Worm (Caenorhabditis elegans) whole organism, L1 larva: ENCODE measurements around the gene R13D11.10.

ENCODE experiments used
- C04F5.9 ChIP-seq: sonication (generic microtip); optimal IDR thresholded peaks from 2 replicates; lab custom pipeline; 2016; ENCODE audit warnings: missing genetic modification characterization, missing compliant biosample characterization
- C16A3.4 ChIP-seq: fragments of 150-350 bp; optimal IDR thresholded peaks from 2 replicates; lab custom pipeline; 2014; ENCODE audit warnings: missing biosample characterization, missing genetic modification characterization
- Y116A8C.19 ChIP-seq: sonication (generic microtip); optimal IDR thresholded peaks from 2 replicates; lab custom pipeline; 2016; ENCODE audit warnings: missing compliant biosample characterization, missing genetic modification characterization, borderline replicate concordance
- alr-1 ChIP-seq: fragments of 200-800 bp; sonication (Bioruptor generic); optimal IDR thresholded peaks from 2 replicates; lab custom pipeline; 2018; ENCODE audit warnings: borderline replicate concordance, mild to moderate bottlenecking, missing genetic modification characterization, missing compliant biosample characterization
- blmp-1 ChIP-seq: fragments of 150-350 bp; optimal IDR thresholded peaks from 2 replicates; lab custom pipeline; 2014; ENCODE audit warnings: missing biosample characterization, missing genetic modification characterization
- ceh-82 ChIP-seq, 3 experiments: fragments of 150-350 bp in 1 of 3; sonication (generic microtip) in 2 of 3; optimal IDR thresholded peaks; 2 replicates each; lab custom pipeline; 2014 to 2017; ENCODE audit warnings: missing biosample characterization in 3 of 3, missing genetic modification characterization in 3 of 3
- ces-1 ChIP-seq: fragments of 150-350 bp; optimal IDR thresholded peaks from 2 replicates; lab custom pipeline; 2014; ENCODE audit warnings: missing biosample characterization, missing genetic modification reagents, missing genetic modification characterization
- efl-1 ChIP-seq, 4 experiments: fragments of 150-350 bp; optimal IDR thresholded peaks in 3 of 4; peaks in 1 of 4; 1 replicate in 1 of 4; 2 replicates in 3 of 4; lab custom pipeline; 2014; ENCODE audit warnings: missing biosample characterization in 2 of 4, missing genetic modification characterization in 2 of 4, missing genetic modification reagents in 2 of 4
- efl-3 ChIP-seq: fragments of 200-800 bp; sonication (Bioruptor generic); optimal IDR thresholded peaks from 2 replicates; lab custom pipeline; 2018; ENCODE audit warnings: mild to moderate bottlenecking, missing genetic modification characterization, missing compliant biosample characterization
- egl-27 ChIP-seq, 2 experiments: fragments of 150-350 bp in 1 of 2; sonication (generic microtip); optimal IDR thresholded peaks; 3 replicates each; lab custom pipeline; 2017 to 2018; ENCODE audit warnings: missing biosample characterization in 2 of 2, missing genetic modification characterization in 2 of 2, missing genetic modification reagents in 2 of 2
- elt-2 ChIP-seq: sonication (generic microtip); optimal IDR thresholded peaks from 2 replicates; lab custom pipeline; 2016; ENCODE audit warnings: missing genetic modification characterization, mild to moderate bottlenecking, inconsistent platforms, missing compliant biosample characterization, missing genetic modification reagents
- elt-3 ChIP-seq, 6 experiments: fragments of 150-350 bp in 1 of 6; sonication (generic microtip); optimal IDR thresholded peaks; 2 replicates each; lab custom pipeline; 2017 to 2018; ENCODE audit warnings: missing biosample characterization in 6 of 6, missing genetic modification characterization in 6 of 6, inconsistent platforms in 1 of 6
- fkh-10 ChIP-seq: sonication (generic microtip); optimal IDR thresholded peaks from 2 replicates; lab custom pipeline; 2017; ENCODE audit warnings: missing biosample characterization, missing genetic modification reagents, missing genetic modification characterization
- fkh-4 ChIP-seq: sonication (generic microtip); optimal IDR thresholded peaks from 2 replicates; lab custom pipeline; 2016; ENCODE audit warnings: missing compliant biosample characterization, missing genetic modification characterization, borderline replicate concordance
- fkh-8 ChIP-seq: sonication (generic microtip); optimal IDR thresholded peaks from 2 replicates; lab custom pipeline; 2016; ENCODE audit warnings: mild to moderate bottlenecking, missing genetic modification characterization, missing compliant biosample characterization
- grh-1 ChIP-seq: fragments of 200-800 bp; sonication (Bioruptor generic); IDR thresholded peaks from 2 replicates; pipeline ENCODE4 v1.3.6; 2022; ENCODE audit warnings: missing genetic modification reagents, missing genetic modification characterization, missing compliant biosample characterization
- hlh-17 ChIP-seq: fragments of 200-800 bp; sonication (Bioruptor generic); optimal IDR thresholded peaks from 2 replicates; lab custom pipeline; 2018; ENCODE audit warnings: missing genetic modification characterization, mild to moderate bottlenecking, missing compliant biosample characterization, moderate library complexity, borderline replicate concordance
- hlh-4 ChIP-seq: sonication (generic microtip); optimal IDR thresholded peaks from 2 replicates; lab custom pipeline; 2016; ENCODE audit warnings: mild to moderate bottlenecking, missing genetic modification characterization, missing compliant biosample characterization
- hpl-2 ChIP-seq: fragments of 150-350 bp; optimal IDR thresholded peaks from 2 replicates; lab custom pipeline; 2014; ENCODE audit warnings: missing biosample characterization, missing genetic modification reagents, missing genetic modification characterization
- irx-1 ChIP-seq: sonication (generic microtip); optimal IDR thresholded peaks from 2 replicates; lab custom pipeline; 2016; ENCODE audit warnings: missing genetic modification characterization, missing compliant biosample characterization
- isw-1 ChIP-seq: fragments of 200-800 bp; sonication (Bioruptor generic); IDR thresholded peaks from 2 replicates; pipeline ENCODE4 v1.3.6; 2022; ENCODE audit warnings: missing genetic modification characterization, missing compliant biosample characterization
- lin-13 ChIP-seq: fragments of 150-350 bp; optimal IDR thresholded peaks from 2 replicates; lab custom pipeline; 2014; ENCODE audit warnings: missing biosample characterization, missing genetic modification reagents, missing genetic modification characterization
- lin-14 ChIP-seq: fragments of 200-800 bp; sonication (Bioruptor generic); optimal IDR thresholded peaks from 2 replicates; lab custom pipeline; 2018; ENCODE audit warnings: mild to moderate bottlenecking, missing genetic modification characterization, moderate library complexity, missing compliant biosample characterization
- lin-15B ChIP-seq: fragments of 150-350 bp; sonication (generic microtip); optimal IDR thresholded peaks from 3 replicates; lab custom pipeline; 2014; ENCODE audit warnings: missing biosample characterization, missing genetic modification characterization
- lir-3 ChIP-seq: sonication (generic microtip); optimal IDR thresholded peaks from 2 replicates; lab custom pipeline; 2016; ENCODE audit warnings: mild to moderate bottlenecking, missing genetic modification characterization, moderate library complexity, missing compliant biosample characterization; ENCODE audit not compliant: poor library complexity
- mdl-1 ChIP-seq, 2 experiments: fragments of 150-350 bp; optimal IDR thresholded peaks; 2 replicates each; lab custom pipeline; 2014 to 2017; ENCODE audit warnings: missing biosample characterization in 2 of 2, missing genetic modification characterization in 2 of 2, inconsistent platforms in 1 of 2
- mep-1 ChIP-seq: fragments of 150-350 bp; optimal IDR thresholded peaks from 2 replicates; lab custom pipeline; 2014; ENCODE audit warnings: missing biosample characterization, missing genetic modification characterization
- nhr-19 ChIP-seq: fragments of 200-800 bp; sonication (Bioruptor generic); conservative IDR thresholded peaks from 2 replicates; pipeline ENCODE4 v1.3.6; 2022; ENCODE audit warnings: missing genetic modification characterization, missing compliant biosample characterization
- nhr-20 ChIP-seq: sonication (generic microtip); optimal IDR thresholded peaks from 2 replicates; lab custom pipeline; 2016; ENCODE audit warnings: mild to moderate bottlenecking, missing genetic modification characterization, missing compliant biosample characterization
- nhr-237 ChIP-seq: fragments of 150-350 bp; optimal IDR thresholded peaks from 2 replicates; lab custom pipeline; 2014; ENCODE audit warnings: missing biosample characterization, missing genetic modification characterization
- nhr-28 ChIP-seq: fragments of 150-350 bp; optimal IDR thresholded peaks from 2 replicates; lab custom pipeline; 2014; ENCODE audit warnings: missing biosample characterization, missing genetic modification characterization
- nhr-71 ChIP-seq: sonication (generic microtip); optimal IDR thresholded peaks from 2 replicates; lab custom pipeline; 2016; ENCODE audit warnings: mild to moderate bottlenecking, missing genetic modification characterization, moderate library complexity, missing compliant biosample characterization
- nhr-76 ChIP-seq: sonication (generic microtip); optimal IDR thresholded peaks from 2 replicates; lab custom pipeline; 2017; ENCODE audit warnings: missing biosample characterization, missing genetic modification characterization
- nhr-77 ChIP-seq: fragments of 150-350 bp; optimal IDR thresholded peaks from 2 replicates; lab custom pipeline; 2014; ENCODE audit warnings: missing biosample characterization, missing genetic modification characterization
- nhr-85 ChIP-seq: sonication (generic microtip); peaks from one replicate; lab custom pipeline; 2016; ENCODE audit warnings: missing genetic modification characterization, inconsistent platforms, missing compliant biosample characterization
- pax-3 ChIP-seq: fragments of 200-800 bp; sonication (Bioruptor generic); optimal IDR thresholded peaks from 2 replicates; lab custom pipeline; 2018; ENCODE audit warnings: mild to moderate bottlenecking, missing genetic modification characterization, moderate library complexity, missing compliant biosample characterization
- rnt-1 ChIP-seq: sonication (generic microtip); optimal IDR thresholded peaks from 2 replicates; lab custom pipeline; 2016; ENCODE audit warnings: mild to moderate bottlenecking, missing genetic modification characterization, moderate library complexity, missing compliant biosample characterization
- snpc-4 ChIP-seq: fragments of 150-350 bp; optimal IDR thresholded peaks from 2 replicates; lab custom pipeline; 2014; ENCODE audit warnings: missing biosample characterization, missing genetic modification characterization
- sox-4 ChIP-seq: sonication (generic microtip); optimal IDR thresholded peaks from 2 replicates; lab custom pipeline; 2016; ENCODE audit warnings: missing genetic modification characterization, missing compliant biosample characterization
- sptf-1 ChIP-seq: fragments of 150-350 bp; optimal IDR thresholded peaks from 2 replicates; lab custom pipeline; 2014; ENCODE audit warnings: missing biosample characterization, missing genetic modification characterization
- sup-37 ChIP-seq: fragments of 200-800 bp; sonication (Bioruptor generic); optimal IDR thresholded peaks from 2 replicates; lab custom pipeline; 2018; ENCODE audit warnings: mild to moderate bottlenecking, missing genetic modification characterization, missing compliant biosample characterization
- swsn-7 ChIP-seq: sonication (generic microtip); optimal IDR thresholded peaks from 2 replicates; lab custom pipeline; 2016; ENCODE audit warnings: missing genetic modification characterization, missing compliant biosample characterization
- tlp-1 ChIP-seq: fragments of 150-350 bp; optimal IDR thresholded peaks from 2 replicates; lab custom pipeline; 2014; ENCODE audit warnings: missing biosample characterization, missing genetic modification characterization
- unc-30 ChIP-seq: sonication (generic microtip); optimal IDR thresholded peaks from 2 replicates; lab custom pipeline; 2017; ENCODE audit warnings: missing biosample characterization, missing genetic modification characterization
- zip-4 ChIP-seq: fragments of 200-800 bp; sonication (Bioruptor generic); optimal IDR thresholded peaks from 2 replicates; lab custom pipeline; 2018; ENCODE audit warnings: mild to moderate bottlenecking, missing genetic modification characterization, moderate library complexity, missing compliant biosample characterization
- ztf-11 ChIP-seq, 2 experiments: sonication (generic microtip); optimal IDR thresholded peaks; 2 replicates each; lab custom pipeline; 2016 to 2017; ENCODE audit warnings: missing genetic modification characterization in 2 of 2, missing biosample characterization in 1 of 2, missing compliant biosample characterization in 1 of 2
- ztf-4 ChIP-seq: fragments of 150-350 bp; optimal IDR thresholded peaks from 2 replicates; lab custom pipeline; 2014; ENCODE audit warnings: missing biosample characterization, missing genetic modification characterization

R13D11.10 gene

DNA sequence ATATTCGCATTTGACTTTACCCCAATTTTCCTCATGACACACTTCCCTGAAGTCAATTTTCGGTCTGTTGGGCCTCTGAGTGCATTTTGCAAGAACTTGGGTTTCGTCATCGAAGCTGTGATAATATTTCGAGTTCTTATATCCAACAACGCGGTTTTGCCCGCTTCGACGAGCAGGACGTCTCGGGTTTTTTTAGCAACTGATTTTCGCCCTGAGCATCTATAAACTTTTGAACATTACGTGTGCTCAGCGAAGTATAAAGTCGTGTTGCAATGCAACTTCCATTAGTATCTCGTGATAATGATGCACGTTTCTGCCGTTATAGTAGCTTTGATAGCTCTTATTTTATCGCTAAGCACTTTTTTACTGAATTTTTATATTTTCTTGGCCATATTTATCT, 33.0 kb downstream of the R13D11.10 start, which contains the start of gene srbc-60:
Gene srbc-60 (plus strand): TSS at position 301 of the 400 bp plus-strand sequence.
- no peak for TF ChIP-seq nhr-76 (tag; lab: Kevin White, UChicago)
- peak; percentile 18 for TF ChIP-seq fkh-8 (tag; lab: Kevin White, UChicago)

DNA sequence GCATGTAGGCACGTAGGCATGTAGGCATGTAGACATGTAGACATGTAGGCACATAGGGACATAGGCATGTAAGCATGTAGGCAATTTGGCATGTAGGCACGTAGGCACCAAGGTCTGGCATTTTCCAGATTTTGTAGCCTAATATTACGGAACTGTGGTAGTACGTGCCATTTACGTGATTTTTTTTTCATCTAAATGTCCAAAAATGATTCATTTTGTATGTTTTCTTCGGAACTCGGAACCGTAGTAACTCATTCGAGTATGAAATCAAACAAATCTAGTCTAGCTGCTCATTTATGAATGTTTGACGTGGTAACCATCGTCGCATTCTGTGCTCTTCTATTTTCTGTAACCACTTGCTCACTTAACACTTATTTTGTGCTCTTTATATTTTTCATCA, 34.7 kb downstream of the R13D11.10 start, which contains the start of gene srbc-59:
Gene srbc-59 (plus strand): TSS at position 301 of the 400 bp plus-strand sequence.
- TF ChIP-seq ztf-4 (no peak), lin-14 (no peak), hlh-4 (no peak), tlp-1 (no peak), rnt-1 (tag; lab: Kevin White, UChicago) (no peak), Y116A8C.19 (tag; lab: Kevin White, UChicago) (no peak), C16A3.4 (tag; lab: Kevin White, UChicago) (no peak)
- TF ChIP-seq, all 84 proteins: peak for 0

DNA sequence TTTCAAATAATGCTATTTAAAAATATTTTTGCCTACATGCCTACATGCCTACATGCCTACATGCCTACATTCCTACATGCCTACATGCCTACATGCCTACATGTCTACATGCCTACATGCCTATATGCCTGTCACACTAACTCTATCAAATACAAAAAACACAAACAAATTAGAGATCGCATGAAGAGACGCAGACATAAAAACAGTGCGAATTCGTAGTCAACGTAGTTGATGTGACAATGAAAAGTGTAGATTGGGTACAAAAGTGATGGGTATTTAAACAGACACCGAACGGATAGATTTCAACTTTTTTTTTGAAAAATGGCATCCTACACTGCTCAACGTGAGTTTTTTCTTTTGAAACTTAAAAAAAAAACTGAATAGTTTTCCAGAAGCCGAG, 35.7 kb downstream of the R13D11.10 start, which contains the start of gene R09E12.9:
Gene R09E12.9 (plus strand): TSS at position 316 of the 400 bp plus-strand sequence.
- no peak for TF ChIP-seq sptf-1 (tag; lab: Kevin White, UChicago)
- no peak for TF ChIP-seq ztf-11 (tag; optimal IDR thresholded peaks at IDR 0.05; lab: Kevin White, UChicago)
- no peak for TF ChIP-seq sup-37
- no peak for TF ChIP-seq lin-15B (tag; lab: Kevin White, UChicago)
- TF ChIP-seq mdl-1 (tag; optimal IDR thresholded peaks at IDR 0.05; lab: Kevin White, UChicago): no peak
- peak; percentile 69 for TF ChIP-seq nhr-20 (tag; lab: Kevin White, UChicago)
- no peak for TF ChIP-seq grh-1
- no peak for TF ChIP-seq lin-13 (GFP tag; lab: Kevin White, UChicago)
- TF ChIP-seq swsn-7 (tag; lab: Kevin White, UChicago): peak; percentile 10
- no peak for TF ChIP-seq C04F5.9 (tag; lab: Kevin White, UChicago)
- no peak for TF ChIP-seq ceh-82 (tag; optimal IDR thresholded peaks at IDR 0.05; lab: Kevin White, UChicago)
- TF ChIP-seq blmp-1 (tag; lab: Kevin White, UChicago): peak; percentile 36
- TF ChIP-seq nhr-77 (tag; lab: Kevin White, UChicago): peak; percentile 100
- no peak for TF ChIP-seq zip-4
- TF ChIP-seq efl-3 (GFP tag; lab: Kevin White, UChicago): no peak
- TF ChIP-seq nhr-71: peak; percentile 45
- TF ChIP-seq elt-2 (tag; lab: Kevin White, UChicago): no peak
- peak; percentile 40 for TF ChIP-seq nhr-19 (GFP tag; lab: Robert Waterston, UW)
- peak; percentile 37 to 39 for TF ChIP-seq efl-1 (optimal IDR thresholded peaks at IDR 0.05; lab: Kevin White, UChicago)
- peak; percentile 28 to 90 for TF ChIP-seq efl-1 (GFP tag; optimal IDR thresholded peaks at IDR 0.05 in 1 of 2; lab: Kevin White, UChicago)
- TF ChIP-seq Y116A8C.19 (tag; lab: Kevin White, UChicago): no peak
- TF ChIP-seq nhr-85: peak; percentile 55
- no peak for TF ChIP-seq irx-1 (tag; lab: Kevin White, UChicago)
- TF ChIP-seq ces-1 (GFP tag; lab: Kevin White, UChicago): no peak
- no peak for TF ChIP-seq sox-4 (tag; lab: Kevin White, UChicago)
- no peak for TF ChIP-seq hlh-17 (GFP tag; lab: Kevin White, UChicago)
- no peak for TF ChIP-seq unc-30
- no peak for TF ChIP-seq snpc-4 (tag; lab: Kevin White, UChicago)
- TF ChIP-seq mep-1 (tag; lab: Kevin White, UChicago): no peak
- TF ChIP-seq fkh-4 (tag; lab: Kevin White, UChicago): no peak
- TF ChIP-seq nhr-237 (tag; lab: Kevin White, UChicago): peak; percentile 42
- TF ChIP-seq lir-3 (tag; lab: Kevin White, UChicago): no peak
- peak in 1 of 6 experiments; percentile 27 for TF ChIP-seq elt-3 (tag; optimal IDR thresholded peaks at IDR 0.05; lab: Kevin White, UChicago)
- TF ChIP-seq alr-1: no peak
- no peak for TF ChIP-seq pax-3 (tag; lab: Kevin White, UChicago)
- TF ChIP-seq rnt-1 (tag; lab: Kevin White, UChicago): no peak
- TF ChIP-seq isw-1 (GFP tag; lab: Robert Waterston, UW): no peak
- TF ChIP-seq ztf-4: no peak
- peak; percentile 54 for TF ChIP-seq nhr-28 (tag; lab: Kevin White, UChicago)
- no peak for TF ChIP-seq fkh-10 (GFP tag; lab: Kevin White, UChicago)
- TF ChIP-seq C16A3.4 (tag; lab: Kevin White, UChicago): no peak
- no peak for TF ChIP-seq hpl-2 (GFP tag; lab: Kevin White, UChicago)
- TF ChIP-seq egl-27 (tag; optimal IDR thresholded peaks at IDR 0.05; lab: Kevin White, UChicago): no peak
- peak; percentile 15 for TF ChIP-seq nhr-76 (tag; lab: Kevin White, UChicago)
